Fruit fly (Drosophila melanogaster) whole organism, embryonic: ENCODE data around the gene CG5541.

Source experiments
- CG1024 ChIP-seq: fragments of 200-800 bp; sonication (Bioruptor generic); IDR thresholded peaks from 2 replicates; pipeline ENCODE4 v1.3.6; 2022; ENCODE audit warnings: missing biosample characterization, missing genetic modification characterization
- CG10366 ChIP-seq: fragments of 200-800 bp; sonication (Bioruptor generic); IDR thresholded peaks from 2 replicates; pipeline ENCODE4 v1.3.6; 2022; ENCODE audit warnings: missing biosample characterization, missing genetic modification characterization
- CG11247 ChIP-seq: fragments of 200-800 bp; sonication (Bioruptor generic); IDR thresholded peaks from 2 replicates; pipeline ENCODE4 v1.3.6; 2022; ENCODE audit warnings: missing biosample characterization, missing genetic modification characterization
- CG12942 ChIP-seq: fragments of 200-800 bp; sonication (Bioruptor generic); optimal IDR thresholded peaks from 3 replicates; lab custom pipeline; 2016; ENCODE audit warnings: missing biosample characterization, missing genetic modification characterization
- CG13894 ChIP-seq: fragments of 200-800 bp; sonication (Bioruptor generic); optimal IDR thresholded peaks from 3 replicates; lab custom pipeline; 2018; ENCODE audit warnings: missing biosample characterization, mild to moderate bottlenecking, missing genetic modification characterization, moderate library complexity
- CG14050 ChIP-seq: fragments of 200-800 bp; sonication (Bioruptor generic); IDR thresholded peaks from 3 replicates; pipeline ENCODE4 v1.3.6; 2022; ENCODE audit warnings: missing biosample characterization, missing genetic modification characterization
- CG16863 ChIP-seq: fragments of 200-800 bp; sonication (Bioruptor generic); optimal IDR thresholded peaks from 3 replicates; lab custom pipeline; 2016; ENCODE audit warnings: missing biosample characterization, missing genetic modification characterization
- CG17361 ChIP-seq: fragments of 200-800 bp; sonication (Bioruptor generic); IDR thresholded peaks from 3 replicates; pipeline ENCODE4 v1.3.6; 2022; ENCODE audit warnings: missing biosample characterization, missing genetic modification characterization
- CG17612 ChIP-seq: fragments of 200-800 bp; sonication (Bioruptor generic); IDR thresholded peaks from 2 replicates; pipeline ENCODE4 v1.3.6; 2022; ENCODE audit warnings: missing biosample characterization, missing genetic modification characterization
- CG2678 ChIP-seq: fragments of 200-800 bp; sonication (Bioruptor generic); optimal IDR thresholded peaks from 3 replicates; lab custom pipeline; 2019; ENCODE audit warnings: missing biosample characterization, mild to moderate bottlenecking, missing genetic modification characterization, moderate library complexity
- CG2712 ChIP-seq: fragments of 200-800 bp; optimal IDR thresholded peaks from 3 replicates; lab custom pipeline; 2019; ENCODE audit warnings: missing biosample characterization, mild to moderate bottlenecking, missing genetic modification characterization, moderate library complexity
- CG32532 ChIP-seq: fragments of 200-800 bp; sonication (Bioruptor generic); IDR thresholded peaks from 2 replicates; pipeline ENCODE4 v1.3.6; 2022; ENCODE audit warnings: missing biosample characterization, missing genetic modification characterization
- CG3281 ChIP-seq: fragments of 200-800 bp; sonication (Bioruptor generic); optimal IDR thresholded peaks from 3 replicates; lab custom pipeline; 2017; ENCODE audit warnings: missing biosample characterization, mild to moderate bottlenecking, missing genetic modification characterization
- CG33557 ChIP-seq: fragments of 200-800 bp; sonication (Bioruptor generic); optimal IDR thresholded peaks from 2 replicates; lab custom pipeline; 2019; ENCODE audit warnings: missing biosample characterization, mild to moderate bottlenecking, missing genetic modification characterization, moderate library complexity
- CG3726 ChIP-seq: fragments of 200-800 bp; sonication (Bioruptor generic); IDR thresholded peaks from 3 replicates; pipeline ENCODE4, ENCODE4 v1.3.6; 2022; ENCODE audit warnings: missing biosample characterization, missing genetic modification characterization
- CG4328 ChIP-seq: fragments of 200-800 bp; sonication (Bioruptor generic); optimal IDR thresholded peaks from 3 replicates; lab custom pipeline; 2017; ENCODE audit warnings: missing biosample characterization, missing genetic modification reagents, missing genetic modification characterization
- CG4360 ChIP-seq: fragments of 200-800 bp; sonication (Bioruptor generic); IDR thresholded peaks from 2 replicates; pipeline ENCODE4 v1.3.6; 2022; ENCODE audit warnings: missing biosample characterization, missing genetic modification characterization
- CG4730 ChIP-seq: fragments of 200-800 bp; sonication (Bioruptor generic); IDR thresholded peaks from 2 replicates; pipeline ENCODE4 v1.3.6; 2022; ENCODE audit warnings: missing biosample characterization, missing genetic modification characterization
- CG6254 ChIP-seq: fragments of 200-800 bp; sonication (Bioruptor generic); optimal IDR thresholded peaks from 3 replicates; lab custom pipeline; 2017; ENCODE audit warnings: mild to moderate bottlenecking, missing biosample characterization, missing genetic modification reagents, missing genetic modification characterization
- CG6689 ChIP-seq: fragments of 200-800 bp; sonication (Bioruptor generic); IDR thresholded peaks from 2 replicates; pipeline ENCODE4 v1.3.6; 2022; ENCODE audit warnings: missing biosample characterization, missing genetic modification characterization
- CG6813 ChIP-seq: fragments of 200-800 bp; sonication (Bioruptor generic); optimal IDR thresholded peaks from 2 replicates; lab custom pipeline; 2017; ENCODE audit warnings: missing biosample characterization, missing genetic modification characterization, mild to moderate bottlenecking, moderate library complexity, missing genetic modification reagents
- CG7271 ChIP-seq: fragments of 200-800 bp; sonication (Bioruptor generic); optimal IDR thresholded peaks from 2 replicates; lab custom pipeline; 2018; ENCODE audit warnings: missing biosample characterization, mild to moderate bottlenecking, missing genetic modification characterization, moderate library complexity
- CG8290 ChIP-seq, 3 experiments: fragments of 200-800 bp; sonication (Bioruptor generic); optimal IDR thresholded peaks; 2 replicates each; lab custom pipeline; 2016 to 2019; ENCODE audit warnings: missing biosample characterization in 3 of 3, missing genetic modification characterization in 3 of 3, mild to moderate bottlenecking in 2 of 3, moderate library complexity in 1 of 3
- CHES-1-like ChIP-seq: fragments of 200-800 bp; sonication (Bioruptor generic); optimal IDR thresholded peaks from 2 replicates; lab custom pipeline; 2016; ENCODE audit warnings: missing biosample characterization, missing genetic modification characterization
- CrebB ChIP-seq: fragments of 200-800 bp; sonication (Bioruptor generic); optimal IDR thresholded peaks from 3 replicates; lab custom pipeline; 2018; ENCODE audit warnings: missing biosample characterization, mild to moderate bottlenecking, missing genetic modification characterization
- Dbx ChIP-seq: fragments of 200-800 bp; sonication (Bioruptor generic); IDR thresholded peaks from 3 replicates; pipeline ENCODE4 v1.3.6; 2022; ENCODE audit warnings: missing biosample characterization, missing genetic modification characterization
- Elba2 ChIP-seq: fragments of 200-800 bp; sonication (Bioruptor generic); optimal IDR thresholded peaks from 3 replicates; lab custom pipeline; 2016; ENCODE audit warnings: missing biosample characterization, missing genetic modification characterization
- Fer2 ChIP-seq: fragments of 200-800 bp; sonication (Bioruptor generic); optimal IDR thresholded peaks from 2 replicates; lab custom pipeline; 2018; ENCODE audit warnings: missing biosample characterization, mild to moderate bottlenecking, missing genetic modification characterization, moderate library complexity
- Hand ChIP-seq: fragments of 200-800 bp; sonication (Bioruptor generic); optimal IDR thresholded peaks from 2 replicates; lab custom pipeline; 2017; ENCODE audit warnings: mild to moderate bottlenecking, missing biosample characterization, missing genetic modification reagents, missing genetic modification characterization
- Mad ChIP-seq: fragments of 200-800 bp; sonication (Bioruptor generic); optimal IDR thresholded peaks from 2 replicates; lab custom pipeline; 2016; ENCODE audit warnings: missing biosample characterization, missing genetic modification characterization
- Max ChIP-seq: fragments of 200-800 bp; sonication (Bioruptor generic); optimal IDR thresholded peaks from 2 replicates; lab custom pipeline; 2016; ENCODE audit warnings: missing biosample characterization, mild to moderate bottlenecking, missing genetic modification characterization
- Opbp ChIP-seq: fragments of 200-800 bp; sonication (Bioruptor generic); IDR thresholded peaks from 3 replicates; pipeline ENCODE4 v1.3.6; 2022; ENCODE audit warnings: missing biosample characterization, missing genetic modification characterization; ENCODE audit not compliant: partially characterized antibody
- Rfx ChIP-seq: fragments of 200-800 bp; sonication (Bioruptor generic); IDR thresholded peaks from 2 replicates; pipeline ENCODE4 v1.3.6; 2022; ENCODE audit warnings: missing biosample characterization, missing genetic modification characterization
- Scr ChIP-seq: fragments of 200-800 bp; sonication (Bioruptor generic); IDR thresholded peaks from 2 replicates; pipeline ENCODE4 v1.3.6; 2022; ENCODE audit warnings: missing biosample characterization, missing genetic modification characterization; ENCODE audit not compliant: partially characterized antibody
- Sry-β ChIP-seq: fragments of 200-800 bp; sonication (Bioruptor generic); optimal IDR thresholded peaks from 2 replicates; lab custom pipeline; 2018; ENCODE audit warnings: missing biosample characterization, mild to moderate bottlenecking, missing genetic modification characterization, moderate library complexity
- Stat92E ChIP-seq, 3 experiments: fragments of >200 bp in 2 of 3; fragments of 200-800 bp in 1 of 3; sonication (Bioruptor generic) in 1 of 3; optimal IDR thresholded peaks; 2 replicates each; lab custom pipeline; 2017 to 2019; ENCODE audit warnings: missing biosample characterization in 3 of 3, missing genetic modification characterization in 3 of 3, mild to moderate bottlenecking in 1 of 3, moderate library complexity in 1 of 3
- ab ChIP-seq: fragments of 200-800 bp; sonication (Bioruptor generic); optimal IDR thresholded peaks from 2 replicates; lab custom pipeline; 2016; ENCODE audit warnings: missing biosample characterization, missing genetic modification characterization
- dm ChIP-seq: fragments of 200-800 bp; sonication (Bioruptor generic); optimal IDR thresholded peaks from 3 replicates; lab custom pipeline; 2016; ENCODE audit warnings: missing biosample characterization, missing genetic modification characterization
- ems ChIP-seq: fragments of 200-800 bp; sonication (Bioruptor generic); optimal IDR thresholded peaks from 3 replicates; lab custom pipeline; 2016; ENCODE audit warnings: missing biosample characterization, missing genetic modification characterization
- esg ChIP-seq: fragments of 200-800 bp; sonication (Bioruptor generic); conservative IDR thresholded peaks from 2 replicates; pipeline ENCODE4 v1.3.6; 2022; ENCODE audit warnings: missing biosample characterization, missing genetic modification characterization
- eyg ChIP-seq: fragments of 200-800 bp; sonication (Bioruptor generic); optimal IDR thresholded peaks from 3 replicates; lab custom pipeline; 2016; ENCODE audit warnings: missing biosample characterization, missing genetic modification characterization
- gcm ChIP-seq: fragments of 200-800 bp; sonication (Bioruptor generic); optimal IDR thresholded peaks from 2 replicates; lab custom pipeline; 2019; ENCODE audit warnings: missing biosample characterization, mild to moderate bottlenecking, missing genetic modification characterization, moderate library complexity
- gem ChIP-seq: fragments of 200-800 bp; sonication (Bioruptor generic); optimal IDR thresholded peaks from 2 replicates; lab custom pipeline; 2019; ENCODE audit warnings: missing biosample characterization, mild to moderate bottlenecking, missing genetic modification characterization, moderate library complexity
- grau ChIP-seq: fragments of 200-800 bp; optimal IDR thresholded peaks from 3 replicates; lab custom pipeline; 2019; ENCODE audit warnings: missing biosample characterization, mild to moderate bottlenecking, missing genetic modification characterization, moderate library complexity
- gt ChIP-seq: fragments of 200-800 bp; sonication (Bioruptor generic); IDR thresholded peaks from 2 replicates; pipeline ENCODE4 v1.3.6; 2022; ENCODE audit warnings: missing biosample characterization, missing genetic modification characterization
- h ChIP-seq: fragments of >200 bp; optimal IDR thresholded peaks from 2 replicates; lab custom pipeline; 2017
- lola ChIP-seq, 3 experiments: fragments of >200 bp in 2 of 3; fragments of 200-800 bp in 1 of 3; sonication (Bioruptor generic) in 1 of 3; optimal IDR thresholded peaks; 2 replicates each; lab custom pipeline; 2017 to 2019; ENCODE audit warnings: missing biosample characterization in 3 of 3, missing genetic modification characterization in 3 of 3, mild to moderate bottlenecking in 1 of 3, moderate library complexity in 1 of 3
- maf-S ChIP-seq: fragments of 200-800 bp; sonication (Bioruptor generic); optimal IDR thresholded peaks from 2 replicates; lab custom pipeline; 2016; ENCODE audit warnings: missing biosample characterization, missing genetic modification characterization
- run ChIP-seq: fragments of 200-800 bp; sonication (Bioruptor generic); optimal IDR thresholded peaks from 3 replicates; lab custom pipeline; 2018; ENCODE audit warnings: missing biosample characterization, mild to moderate bottlenecking, missing genetic modification characterization
- zf30C ChIP-seq: fragments of 200-800 bp; sonication (Bioruptor generic); optimal IDR thresholded peaks from 3 replicates; lab custom pipeline; 2018; ENCODE audit warnings: missing biosample characterization, mild to moderate bottlenecking, missing genetic modification characterization

Gene CG5541

dm6 chrX:15022219-15022618, 21.7 kb upstream of the CG5541 start (continued):
- TF ChIP-seq gem (tag; lab: Kevin White, UChicago) = peak; percentile 90
- TF ChIP-seq CG4360 (GFP tag; lab: Robert Waterston, UW) = peak; percentile 55; the same call in 1 of the 2 replicates
- TF ChIP-seq CG32532 (GFP tag; lab: Robert Waterston, UW) = peak; percentile 82
- peak; percentile 76 for TF ChIP-seq CG14050 (GFP tag; lab: Robert Waterston, UW)
- TF ChIP-seq h (lab: Kevin White, UChicago) = no peak
- TF ChIP-seq Opbp (GFP tag; lab: Robert Waterston, UW) = no peak
- TF ChIP-seq CG2712 (tag; lab: Kevin White, UChicago) = peak; percentile 90
- peak; percentile 47 for TF ChIP-seq Hand (GFP tag; lab: Kevin White, UChicago)
- peak; percentile 65 for TF ChIP-seq eyg (GFP tag; lab: Kevin White, UChicago)
- peak; percentile 90 for TF ChIP-seq CG17361
- no peak for TF ChIP-seq Scr (GFP tag; lab: Robert Waterston, UW)
- no peak for TF ChIP-seq CG7271 (tag; lab: Kevin White, UChicago)
- TF ChIP-seq Stat92E (GFP tag; optimal IDR thresholded peaks at IDR 0.05; lab: Kevin White, UChicago) = no peak
- TF ChIP-seq Max = peak; percentile 78
- TF ChIP-seq Fer2 (tag; lab: Kevin White, UChicago) = peak; percentile 74
- TF ChIP-seq Sry-β = peak; percentile 21
- peak; percentile 60 for TF ChIP-seq CG1024
- peak; percentile 80 for TF ChIP-seq Mad
- peak; percentile 77 for TF ChIP-seq maf-S
- no peak for TF ChIP-seq Elba2 (GFP tag; lab: Kevin White, UChicago)
- TF ChIP-seq dm (GFP tag; lab: Kevin White, UChicago) = peak; percentile 80
- peak; percentile 74 for TF ChIP-seq CG6689 (GFP tag; lab: Robert Waterston, UW)
- peak; percentile 78 for TF ChIP-seq CG6254 (GFP tag; lab: Kevin White, UChicago)
- peak; percentile 75 for TF ChIP-seq CG33557 (GFP tag; lab: Kevin White, UChicago)
- TF ChIP-seq Rfx = peak; percentile 85
- TF ChIP-seq zf30C (GFP tag; lab: Kevin White, UChicago) = peak; percentile 7
- peak; percentile 77 for TF ChIP-seq CG6813 (GFP tag; lab: Kevin White, UChicago)
- TF ChIP-seq gt = peak; percentile 63
- peak in 1 of 3 experiments; percentile 74 for TF ChIP-seq lola (GFP tag; optimal IDR thresholded peaks at IDR 0.05; lab: Kevin White, UChicago)
- TF ChIP-seq CG8290 (GFP tag; optimal IDR thresholded peaks at IDR 0.05; lab: Kevin White, UChicago) = peak; percentile 56
- TF ChIP-seq CG8290 (tag; optimal IDR thresholded peaks at IDR 0.05; lab: Kevin White, UChicago) = peak in 1 of 2 experiments; percentile 80
- peak; percentile 60; the same call in 1 of the 3 replicates for TF ChIP-seq CG3726
- TF ChIP-seq CrebB = peak; percentile 80
- TF ChIP-seq CG16863 = peak; percentile 85
- peak; percentile 15 for TF ChIP-seq ab
- peak; percentile 83 for TF ChIP-seq CG3281
- peak; percentile 89 for TF ChIP-seq gcm (GFP tag; lab: Kevin White, UChicago)
- peak; percentile 75 for TF ChIP-seq CG12942 (GFP tag; lab: Kevin White, UChicago)
- peak; percentile 74 for TF ChIP-seq CG13894
- TF ChIP-seq CG10366 (GFP tag; lab: Robert Waterston, UW) = peak; percentile 83
- peak; percentile 57 for TF ChIP-seq CG4328
- peak; percentile 89 for TF ChIP-seq CG2678
- TF ChIP-seq run = peak; percentile 68
- peak; percentile 46 for TF ChIP-seq CG4730 (GFP tag; lab: Robert Waterston, UW)
- peak; percentile 65 for TF ChIP-seq esg (GFP tag; lab: Robert Waterston, UW)
- peak; percentile 69 for TF ChIP-seq CG11247 (GFP tag; lab: Robert Waterston, UW)
- peak; percentile 84 for TF ChIP-seq Dbx (GFP tag; lab: Robert Waterston, UW)
- peak; percentile 84 for TF ChIP-seq CHES-1-like (GFP tag; lab: Kevin White, UChicago)
- peak; percentile 87 for TF ChIP-seq ems
- TF ChIP-seq CG17612 = peak; percentile 29; the same call in 1 of the 2 replicates
- TF ChIP-seq grau (tag; lab: Kevin White, UChicago) = peak; percentile 85
